Worm (Caenorhabditis elegans) whole organism, L2 larva: Measurements from ENCODE around the gene moma-1.

ENCODE experiments used
- C34F6.9 ChIP-seq: fragments of 150-350 bp; optimal IDR thresholded peaks from 2 replicates; lab custom pipeline; 2014; ENCODE audit warnings: missing biosample characterization, missing genetic modification characterization
- F13H6.1 ChIP-seq: sonication (generic microtip); optimal IDR thresholded peaks from 2 replicates; lab custom pipeline; 2016; ENCODE audit warnings: missing genetic modification characterization, missing compliant biosample characterization
- R02D3.7 ChIP-seq: fragments of 150-350 bp; optimal IDR thresholded peaks from 2 replicates; lab custom pipeline; 2014; ENCODE audit warnings: missing biosample characterization, missing genetic modification characterization
- Y55F3AM.14 ChIP-seq: fragments of 200-800 bp; sonication (Bioruptor generic); optimal IDR thresholded peaks from 2 replicates; lab custom pipeline; 2018; ENCODE audit warnings: mild to moderate bottlenecking, missing genetic modification characterization, missing compliant biosample characterization
- ZK546.5 ChIP-seq: sonication (generic microtip); optimal IDR thresholded peaks from 2 replicates; lab custom pipeline; 2017; ENCODE audit warnings: missing biosample characterization, missing genetic modification characterization
- ama-1 ChIP-seq: fragments of 150-350 bp; optimal IDR thresholded peaks from 2 replicates; lab custom pipeline; 2018; ENCODE audit warnings: inconsistent platforms
- blmp-1 ChIP-seq: sonication (generic microtip); optimal IDR thresholded peaks from 2 replicates; lab custom pipeline; 2017; ENCODE audit warnings: missing genetic modification characterization, mild to moderate bottlenecking, missing compliant biosample characterization, antibody characterized with exemption, moderate library complexity; ENCODE audit not compliant: insufficient read depth
- ceh-82 ChIP-seq: fragments of 150-350 bp; optimal IDR thresholded peaks from 2 replicates; lab custom pipeline; 2014; ENCODE audit warnings: missing biosample characterization, missing genetic modification characterization
- crh-2 ChIP-seq: sonication (generic microtip); optimal IDR thresholded peaks from 2 replicates; lab custom pipeline; 2017; ENCODE audit warnings: missing biosample characterization, missing genetic modification characterization
- dmd-4 ChIP-seq: sonication (generic microtip); optimal IDR thresholded peaks from 2 replicates; lab custom pipeline; 2017; ENCODE audit warnings: missing biosample characterization, missing genetic modification characterization
- egl-27 ChIP-seq: sonication (generic microtip); optimal IDR thresholded peaks from 3 replicates; lab custom pipeline; 2017; ENCODE audit warnings: missing biosample characterization, missing genetic modification reagents, missing genetic modification characterization
- elt-1 ChIP-seq: fragments of 150-350 bp; optimal IDR thresholded peaks from 2 replicates; lab custom pipeline; 2014; ENCODE audit warnings: missing biosample characterization, missing genetic modification characterization
- fos-1 ChIP-seq: fragments of 150-350 bp; optimal IDR thresholded peaks from 2 replicates; lab custom pipeline; 2014; ENCODE audit warnings: missing biosample characterization, missing genetic modification characterization
- gmeb-1 ChIP-seq: fragments of 150-350 bp; optimal IDR thresholded peaks from 2 replicates; lab custom pipeline; 2014; ENCODE audit warnings: missing biosample characterization, missing genetic modification characterization
- lin-11 ChIP-seq: fragments of 150-350 bp; sonication (generic microtip); optimal IDR thresholded peaks from 2 replicates; lab custom pipeline; 2014; ENCODE audit warnings: missing biosample characterization, missing genetic modification characterization, inconsistent platforms, mixed read lengths
- lin-13 ChIP-seq: fragments of 150-350 bp; optimal IDR thresholded peaks from 2 replicates; lab custom pipeline; 2014; ENCODE audit warnings: missing biosample characterization, missing genetic modification reagents, missing genetic modification characterization
- lin-39 ChIP-seq: fragments of 150-350 bp; optimal IDR thresholded peaks from 2 replicates; lab custom pipeline; 2014; ENCODE audit warnings: missing biosample characterization, missing genetic modification reagents, missing genetic modification characterization
- lsy-2 ChIP-seq, 2 experiments: fragments of 150-350 bp in 1 of 2; sonication (generic microtip) in 1 of 2; optimal IDR thresholded peaks; 2 replicates each; lab custom pipeline; 2014 to 2017; ENCODE audit warnings: missing biosample characterization in 2 of 2, missing genetic modification characterization in 2 of 2
- mab-5 ChIP-seq: fragments of 150-350 bp; optimal IDR thresholded peaks from 2 replicates; lab custom pipeline; 2014; ENCODE audit warnings: missing biosample characterization, missing genetic modification characterization
- mbf-1 ChIP-seq: sonication (generic microtip); optimal IDR thresholded peaks from 2 replicates; lab custom pipeline; 2017; ENCODE audit warnings: missing biosample characterization, missing genetic modification characterization
- mdl-1 ChIP-seq, 2 experiments: fragments of 150-350 bp in 1 of 2; sonication (generic microtip) in 1 of 2; optimal IDR thresholded peaks; 2 replicates each; lab custom pipeline; 2017; ENCODE audit warnings: missing biosample characterization in 2 of 2, missing genetic modification characterization in 2 of 2
- nhr-10 ChIP-seq: sonication (generic microtip); optimal IDR thresholded peaks from 2 replicates; lab custom pipeline; 2017; ENCODE audit warnings: missing biosample characterization, missing genetic modification characterization
- nhr-12 ChIP-seq: fragments of 150-350 bp; optimal IDR thresholded peaks from 2 replicates; lab custom pipeline; 2014; ENCODE audit warnings: missing biosample characterization, missing genetic modification characterization
- nhr-129 ChIP-seq: fragments of 150-350 bp; optimal IDR thresholded peaks from 2 replicates; lab custom pipeline; 2014; ENCODE audit warnings: missing biosample characterization, missing genetic modification characterization
- nhr-21 ChIP-seq: fragments of 150-350 bp; optimal IDR thresholded peaks from 2 replicates; lab custom pipeline; 2014; ENCODE audit warnings: missing biosample characterization, missing genetic modification characterization
- nhr-23 ChIP-seq: fragments of 150-350 bp; optimal IDR thresholded peaks from 2 replicates; lab custom pipeline; 2014; ENCODE audit warnings: missing biosample characterization, missing genetic modification reagents, missing genetic modification characterization
- nhr-237 ChIP-seq: fragments of 150-350 bp; optimal IDR thresholded peaks from 2 replicates; lab custom pipeline; 2014; ENCODE audit warnings: missing biosample characterization, missing genetic modification characterization
- nhr-25 ChIP-seq: fragments of 150-350 bp; sonication (generic microtip); optimal IDR thresholded peaks from 3 replicates; lab custom pipeline; 2014; ENCODE audit warnings: missing biosample characterization, missing genetic modification characterization
- nhr-6 ChIP-seq: fragments of 150-350 bp; optimal IDR thresholded peaks from 2 replicates; lab custom pipeline; 2014; ENCODE audit warnings: missing biosample characterization, missing genetic modification characterization
- sem-4 ChIP-seq: fragments of 150-350 bp; optimal IDR thresholded peaks from 2 replicates; lab custom pipeline; 2014; ENCODE audit warnings: missing biosample characterization, missing genetic modification reagents, missing genetic modification characterization
- sma-3 ChIP-seq: sonication (generic microtip); optimal IDR thresholded peaks from 2 replicates; lab custom pipeline; 2016; ENCODE audit warnings: missing genetic modification reagents, missing genetic modification characterization, missing compliant biosample characterization
- sma-9 ChIP-seq, 2 experiments: fragments of 150-350 bp in 1 of 2; sonication (generic microtip) in 1 of 2; optimal IDR thresholded peaks; 2 replicates each; lab custom pipeline; 2014 to 2016; ENCODE audit warnings: missing genetic modification characterization in 2 of 2, mild to moderate bottlenecking in 1 of 2, missing biosample characterization in 1 of 2, missing compliant biosample characterization in 1 of 2, missing genetic modification reagents in 1 of 2, moderate library complexity in 1 of 2
- unc-39 ChIP-seq: fragments of 150-350 bp; optimal IDR thresholded peaks from 2 replicates; lab custom pipeline; 2014; ENCODE audit warnings: missing biosample characterization, missing genetic modification characterization
- unc-55 ChIP-seq: fragments of 150-350 bp; sonication (generic microtip); optimal IDR thresholded peaks from 3 replicates; lab custom pipeline; 2014; ENCODE audit warnings: missing biosample characterization, missing genetic modification reagents, missing genetic modification characterization
- unc-62 ChIP-seq: fragments of 150-350 bp; optimal IDR thresholded peaks from 2 replicates; lab custom pipeline; 2014; ENCODE audit warnings: missing biosample characterization, missing genetic modification reagents, missing genetic modification characterization
- zag-1 ChIP-seq: fragments of 150-350 bp; optimal IDR thresholded peaks from 2 replicates; lab custom pipeline; 2014; ENCODE audit warnings: missing biosample characterization, missing genetic modification characterization
- ztf-1 ChIP-seq: fragments of 200-800 bp; sonication (Bioruptor generic); conservative IDR thresholded peaks from 2 replicates; pipeline ENCODE4 v1.3.6; 2022; ENCODE audit warnings: missing genetic modification characterization, missing compliant biosample characterization
- ztf-11 ChIP-seq: sonication (generic microtip); optimal IDR thresholded peaks from 2 replicates; lab custom pipeline; 2017; ENCODE audit warnings: missing biosample characterization, missing genetic modification characterization
- ztf-4 ChIP-seq: fragments of 150-350 bp; optimal IDR thresholded peaks from 2 replicates; lab custom pipeline; 2014; ENCODE audit warnings: missing biosample characterization, missing genetic modification characterization

The moma-1 gene

ce11 chrIII:891014-891413 lies 38.8 kb upstream of the moma-1 start, which contains the start of gene T24C4.10:
Gene T24C4.10 (minus strand): TSS chrIII:891243.
- TF ChIP-seq fos-1 (tag; lab: Kevin White, UChicago): peak; percentile 71
- TF ChIP-seq Y55F3AM.14 (GFP tag; lab: Kevin White, UChicago): no peak
- no peak for TF ChIP-seq nhr-21

- TF ChIP-seq C34F6.9 (peak; percentile 64), unc-55 (GFP tag; lab: Kevin White, UChicago) (peak; percentile 11), sma-3 (GFP tag; lab: Kevin White, UChicago) (no peak), lsy-2 (tag; optimal IDR thresholded peaks at IDR 0.05; lab: Kevin White, UChicago) (peak in 1 of 2 experiments; percentile 69)
Observed at ce11 chrIII:888983-889549, 36.9 kb upstream of the moma-1 start.

ce11 chrIII:887874-888299 lies 35.7 kb upstream of the moma-1 start:
- TF ChIP-seq unc-55 (GFP tag; lab: Kevin White, UChicago): peak; percentile 93
- peak; percentile 26 for TF ChIP-seq nhr-21
- TF ChIP-seq blmp-1 (tag; lab: Kevin White, UChicago): peak; percentile 80
- peak; percentile 68 for TF ChIP-seq sma-9 (GFP tag; optimal IDR thresholded peaks at IDR 0.05; lab: Kevin White, UChicago)
- TF ChIP-seq sma-9 (tag; optimal IDR thresholded peaks at IDR 0.05; lab: Kevin White, UChicago): no peak
- no peak for TF ChIP-seq nhr-10 (tag; lab: Kevin White, UChicago)
- TF ChIP-seq ama-1 (lab: Kevin White, UChicago): no peak
- TF ChIP-seq nhr-237 (tag; lab: Kevin White, UChicago): no peak
- TF ChIP-seq mab-5 (tag; lab: Kevin White, UChicago): peak; percentile 72
- TF ChIP-seq egl-27 (tag; lab: Kevin White, UChicago): no peak
- no peak for TF ChIP-seq elt-1 (tag; lab: Kevin White, UChicago)
- TF ChIP-seq R02D3.7: no peak
- peak; percentile 79 for TF ChIP-seq C34F6.9
- TF ChIP-seq nhr-129 (tag; lab: Kevin White, UChicago): peak; percentile 73
- TF ChIP-seq nhr-25 (tag; lab: Kevin White, UChicago): no peak
- no peak for TF ChIP-seq ZK546.5
- peak; percentile 40 for TF ChIP-seq sma-3 (GFP tag; lab: Kevin White, UChicago)
- peak; percentile 68 for TF ChIP-seq sem-4
- no peak for TF ChIP-seq ceh-82 (tag; lab: Kevin White, UChicago)
- TF ChIP-seq unc-39 (tag; lab: Kevin White, UChicago): no peak
- no peak for TF ChIP-seq ztf-1 (GFP tag; lab: Robert Waterston, UW)
- no peak for TF ChIP-seq unc-62 (GFP tag; lab: Kevin White, UChicago)
- TF ChIP-seq ztf-11: no peak
- no peak for TF ChIP-seq lin-39 (tag; lab: Kevin White, UChicago)
- TF ChIP-seq fos-1 (tag; lab: Kevin White, UChicago): peak; percentile 43
- TF ChIP-seq dmd-4 (tag; lab: Kevin White, UChicago): no peak
- TF ChIP-seq lin-11: peak; percentile 73
- TF ChIP-seq nhr-6 (tag; lab: Kevin White, UChicago): peak; percentile 53
- peak; percentile 28 for TF ChIP-seq zag-1
- no peak for TF ChIP-seq mbf-1
- no peak for TF ChIP-seq nhr-23
- no peak for TF ChIP-seq nhr-12 (tag; lab: Kevin White, UChicago)
- peak; percentile 53 for TF ChIP-seq gmeb-1
- TF ChIP-seq F13H6.1: peak; percentile 72
- TF ChIP-seq mdl-1 (tag; optimal IDR thresholded peaks at IDR 0.05; lab: Kevin White, UChicago): peak; percentile 12 to 72
- TF ChIP-seq Y55F3AM.14 (GFP tag; lab: Kevin White, UChicago): peak; percentile 71
- TF ChIP-seq lsy-2 (tag; optimal IDR thresholded peaks at IDR 0.05; lab: Kevin White, UChicago): peak; percentile 64 to 78
- TF ChIP-seq lin-13 (GFP tag; lab: Kevin White, UChicago): peak; percentile 55
- TF ChIP-seq crh-2 (tag; lab: Kevin White, UChicago): peak; percentile 90
- TF ChIP-seq ztf-4 (tag; lab: Kevin White, UChicago): peak; percentile 23
